Worm (Caenorhabditis elegans) whole organism, L4 larva: ENCODE results near the gene dhc-4.
A peak's percentile ranks its signal among the peaks of the same experiment; 100 is the strongest.
"Not testable (repeated sequence)": the region's sequence is repeated elsewhere in the genome, so short reads cannot be mapped to it uniquely, and the experiment has no call there.

Source experiments
- D1046.2 ChIP-seq: fragments of 200-800 bp; sonication (Bioruptor generic); IDR thresholded peaks from 2 replicates; pipeline ENCODE4 v1.3.6; 2022; ENCODE audit warnings: missing genetic modification characterization, missing compliant biosample characterization
- T26A8.4 ChIP-seq: fragments of 200-800 bp; sonication (Bioruptor generic); IDR thresholded peaks from 2 replicates; pipeline ENCODE4 v1.3.6; 2022; ENCODE audit warnings: missing genetic modification characterization, missing compliant biosample characterization
- aha-1 ChIP-seq: fragments of 150-350 bp; peaks from one replicate; lab custom pipeline; 2014; ENCODE audit warnings: missing biosample characterization, missing genetic modification characterization
- aly-2 ChIP-seq: sonication (generic microtip); optimal IDR thresholded peaks from 2 replicates; lab custom pipeline; 2018; ENCODE audit warnings: missing biosample characterization, missing genetic modification characterization
- attf-4 ChIP-seq: sonication (generic microtip); optimal IDR thresholded peaks from 3 replicates; lab custom pipeline; 2017; ENCODE audit warnings: missing biosample characterization, missing genetic modification characterization
- ceh-32 ChIP-seq: sonication (generic microtip); optimal IDR thresholded peaks from 2 replicates; lab custom pipeline; 2016; ENCODE audit warnings: mild to moderate bottlenecking, missing genetic modification characterization, missing compliant biosample characterization; ENCODE audit not compliant: poor library complexity
- ctbp-1 ChIP-seq: fragments of 200-800 bp; sonication (Bioruptor generic); IDR thresholded peaks from 2 replicates; pipeline ENCODE4 v1.3.6; 2022; ENCODE audit warnings: missing genetic modification reagents, missing genetic modification characterization, missing compliant biosample characterization
- daf-12 ChIP-seq: fragments of 150-350 bp; optimal IDR thresholded peaks from 2 replicates; lab custom pipeline; 2014; ENCODE audit warnings: missing biosample characterization, missing genetic modification reagents, missing genetic modification characterization
- dmd-6 ChIP-seq: fragments of 200-800 bp; sonication (Bioruptor generic); IDR thresholded peaks from 2 replicates; pipeline ENCODE4 v1.3.6; 2022; ENCODE audit warnings: missing genetic modification reagents, missing genetic modification characterization, missing compliant biosample characterization
- dmd-8 ChIP-seq: fragments of 200-800 bp; sonication (Bioruptor generic); IDR thresholded peaks from 2 replicates; pipeline ENCODE4 v1.3.6; 2022; ENCODE audit warnings: missing genetic modification characterization, missing compliant biosample characterization
- egl-27 ChIP-seq: sonication (generic microtip); optimal IDR thresholded peaks from 3 replicates; lab custom pipeline; 2017; ENCODE audit warnings: missing biosample characterization, missing genetic modification reagents, missing genetic modification characterization
- egl-43 ChIP-seq: fragments of 200-800 bp; sonication (Bioruptor generic); IDR thresholded peaks from 2 replicates; pipeline ENCODE4 v1.3.6; 2022; ENCODE audit warnings: missing genetic modification reagents, missing genetic modification characterization, missing compliant biosample characterization
- gei-8 ChIP-seq: fragments of 200-800 bp; sonication (Bioruptor generic); optimal IDR thresholded peaks from 2 replicates; lab custom pipeline; 2018; ENCODE audit warnings: mild to moderate bottlenecking, missing genetic modification characterization, missing compliant biosample characterization
- hmg-1.1 ChIP-seq: fragments of 200-800 bp; sonication (Bioruptor generic); IDR thresholded peaks from 2 replicates; pipeline ENCODE4 v1.3.6; 2022; ENCODE audit warnings: missing genetic modification reagents, missing genetic modification characterization, missing compliant biosample characterization
- lim-7 ChIP-seq: fragments of 200-800 bp; sonication (Bioruptor generic); IDR thresholded peaks from 2 replicates; pipeline ENCODE4 v1.3.6; 2022; ENCODE audit warnings: missing genetic modification characterization, missing compliant biosample characterization
- lin-38 ChIP-seq: fragments of 200-800 bp; sonication (Bioruptor generic); IDR thresholded peaks from 2 replicates; pipeline ENCODE4 v1.3.6; 2022; ENCODE audit warnings: missing genetic modification reagents, missing genetic modification characterization, missing compliant biosample characterization
- lir-3 ChIP-seq: sonication (generic microtip); optimal IDR thresholded peaks from 2 replicates; lab custom pipeline; 2016; ENCODE audit warnings: mild to moderate bottlenecking, missing genetic modification characterization, missing compliant biosample characterization
- madf-5 ChIP-seq, 2 experiments: fragments of 200-800 bp; sonication (Bioruptor generic); IDR thresholded peaks; 2 replicates each; pipeline ENCODE4 v1.3.6; 2022; ENCODE audit warnings: missing compliant biosample characterization in 2 of 2, missing genetic modification characterization in 2 of 2
- madf-9 ChIP-seq: fragments of 200-800 bp; sonication (Bioruptor generic); conservative IDR thresholded peaks from 2 replicates; pipeline ENCODE4 v1.3.6; 2022; ENCODE audit warnings: missing genetic modification reagents, missing genetic modification characterization, missing compliant biosample characterization
- mxl-2 ChIP-seq: fragments of 200-800 bp; sonication (Bioruptor generic); conservative IDR thresholded peaks from 2 replicates; pipeline ENCODE4 v1.3.6; 2022; ENCODE audit warnings: missing genetic modification reagents, missing genetic modification characterization, missing compliant biosample characterization
- mxl-3 ChIP-seq: fragments of 200-800 bp; sonication (Bioruptor generic); optimal IDR thresholded peaks from 2 replicates; lab custom pipeline; 2018; ENCODE audit warnings: mild to moderate bottlenecking, missing genetic modification characterization, missing compliant biosample characterization
- nhr-42 ChIP-seq: fragments of 200-800 bp; sonication (Bioruptor generic); IDR thresholded peaks from 2 replicates; pipeline ENCODE4 v1.3.6; 2022; ENCODE audit warnings: missing genetic modification characterization, missing compliant biosample characterization
- nhr-48 ChIP-seq: sonication (generic microtip); optimal IDR thresholded peaks from 2 replicates; lab custom pipeline; 2016; ENCODE audit warnings: mild to moderate bottlenecking, missing genetic modification characterization, missing compliant biosample characterization
- nhr-6 ChIP-seq: fragments of 150-350 bp; optimal IDR thresholded peaks from 2 replicates; lab custom pipeline; 2014; ENCODE audit warnings: missing biosample characterization, missing genetic modification characterization
- pha-4 ChIP-seq, 2 experiments: fragments of 150-350 bp in 1 of 2; fragments of 200-800 bp in 1 of 2; sonication (Bioruptor generic) in 1 of 2; IDR thresholded peaks in 1 of 2; optimal IDR thresholded peaks in 1 of 2; 2 replicates each; pipeline versions ENCODE4 v1.3.6 to Lab custom; 2014 to 2022; ENCODE audit warnings: missing genetic modification characterization in 2 of 2, missing genetic modification reagents in 2 of 2, missing biosample characterization in 1 of 2, missing compliant biosample characterization in 1 of 2
- pqm-1 ChIP-seq: sonication (generic microtip); optimal IDR thresholded peaks from 2 replicates; lab custom pipeline; 2017; ENCODE audit warnings: missing biosample characterization, missing genetic modification characterization
- saeg-2 ChIP-seq: fragments of 200-800 bp; sonication (Bioruptor generic); IDR thresholded peaks from 2 replicates; pipeline ENCODE4 v1.3.6; 2022; ENCODE audit warnings: missing genetic modification reagents, missing genetic modification characterization, missing compliant biosample characterization
- set-16 ChIP-seq: fragments of 200-800 bp; sonication (Bioruptor generic); IDR thresholded peaks from 2 replicates; pipeline ENCODE4 v1.3.6; 2022; ENCODE audit warnings: missing genetic modification reagents, missing genetic modification characterization, missing compliant biosample characterization
- skn-1 ChIP-seq: fragments of 150-350 bp; optimal IDR thresholded peaks from 2 replicates; lab custom pipeline; 2014; ENCODE audit warnings: missing biosample characterization, missing genetic modification characterization
- tra-1 ChIP-seq: fragments of 200-800 bp; sonication (Bioruptor generic); IDR thresholded peaks from 2 replicates; pipeline ENCODE4 v1.3.6; 2022; ENCODE audit warnings: missing genetic modification reagents, missing genetic modification characterization, missing compliant biosample characterization
- unc-62 ChIP-seq, 3 experiments: fragments of 150-350 bp in 1 of 3; sonication (generic microtip); optimal IDR thresholded peaks in 2 of 3; peaks in 1 of 3; 1 replicate in 1 of 3; 2 replicates in 2 of 3; lab custom pipeline; 2014 to 2017; ENCODE audit warnings: missing biosample characterization in 3 of 3, missing genetic modification characterization in 3 of 3, missing genetic modification reagents in 3 of 3, missing genotype in 1 of 3
- zfp-2 ChIP-seq: sonication (generic microtip); optimal IDR thresholded peaks from 2 replicates; lab custom pipeline; 2016; ENCODE audit warnings: mild to moderate bottlenecking, missing genetic modification characterization, missing compliant biosample characterization

Gene dhc-4

DNA sequence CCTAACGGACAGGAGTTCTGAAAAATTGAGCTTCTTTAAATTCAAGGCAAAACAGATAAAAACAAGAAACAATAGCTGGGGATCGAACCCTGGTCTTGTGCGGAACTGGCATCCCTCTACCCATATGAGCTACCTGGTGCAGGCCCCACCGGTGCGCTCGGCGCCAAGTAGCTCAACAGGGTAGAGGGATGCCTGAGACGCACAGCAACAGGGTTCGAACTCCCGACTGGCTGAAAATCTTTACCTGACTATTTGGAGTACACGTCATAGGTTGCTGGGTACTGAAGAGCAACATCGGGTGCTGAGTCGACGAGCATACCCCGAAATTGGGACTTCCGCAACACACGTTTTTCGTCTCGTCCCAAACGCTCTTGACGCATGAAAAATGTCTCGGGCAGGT lies 6.8 kb upstream of the dhc-4 start:
- TF ChIP-seq ceh-32 (tag; lab: Kevin White, UChicago) (no peak), saeg-2 (0 out of 2 replicates have a peak, but pooled peaks have one; percentile 44), set-16 (peak; percentile 40; the same call in 1 of the 2 replicates)

DNA sequence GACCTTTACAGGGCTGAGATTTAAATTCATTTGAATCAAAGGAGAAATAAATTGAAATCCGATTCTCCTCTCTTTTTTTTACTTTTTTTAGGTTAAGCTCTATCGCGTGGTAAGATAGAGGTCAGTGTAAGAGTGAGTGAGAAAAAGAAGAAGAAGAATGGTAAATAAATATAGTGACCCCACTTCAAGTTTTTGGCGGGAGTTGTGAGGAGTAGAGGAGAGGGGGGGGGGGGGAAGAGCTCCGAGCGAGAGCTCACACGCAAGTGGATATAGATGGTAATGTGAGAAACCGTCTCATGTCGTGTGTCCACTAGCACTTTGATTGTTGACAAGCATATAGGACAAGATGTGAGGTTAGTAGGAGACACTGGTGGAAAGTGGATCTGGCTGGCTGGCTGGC lies 2.7 kb upstream of the dhc-4 start, which contains the start of gene W05B2.2:
W05B2.2 (minus strand) TSS at position 101 of the 400 bp plus-strand sequence.
- TF ChIP-seq skn-1 (tag; lab: Kevin White, UChicago) (no peak), hmg-1.1 (no peak), dmd-6 (GFP tag; lab: Robert Waterston, UW) (no peak), aha-1 (no peak), madf-9 (GFP tag; lab: Robert Waterston, UW) (no peak), lir-3 (tag; lab: Kevin White, UChicago) (no peak), saeg-2 (no peak), nhr-48 (no peak), pha-4 (GFP tag; IDR thresholded peaks at IDR 0.05; lab: Robert Waterston, UW) (no peak), pha-4 (tag; optimal IDR thresholded peaks at IDR 0.05; lab: Kevin White, UChicago) (no peak), daf-12 (tag; lab: Kevin White, UChicago) (no peak), egl-27 (tag; lab: Kevin White, UChicago) (no peak), nhr-6 (tag; lab: Kevin White, UChicago) (no peak), aly-2 (tag; lab: Kevin White, UChicago) (no peak), nhr-42 (GFP tag; lab: Robert Waterston, UW) (no peak), mxl-3 (no peak), zfp-2 (tag; lab: Kevin White, UChicago) (no peak), ctbp-1 (GFP tag; lab: Robert Waterston, UW) (no peak)

DNA sequence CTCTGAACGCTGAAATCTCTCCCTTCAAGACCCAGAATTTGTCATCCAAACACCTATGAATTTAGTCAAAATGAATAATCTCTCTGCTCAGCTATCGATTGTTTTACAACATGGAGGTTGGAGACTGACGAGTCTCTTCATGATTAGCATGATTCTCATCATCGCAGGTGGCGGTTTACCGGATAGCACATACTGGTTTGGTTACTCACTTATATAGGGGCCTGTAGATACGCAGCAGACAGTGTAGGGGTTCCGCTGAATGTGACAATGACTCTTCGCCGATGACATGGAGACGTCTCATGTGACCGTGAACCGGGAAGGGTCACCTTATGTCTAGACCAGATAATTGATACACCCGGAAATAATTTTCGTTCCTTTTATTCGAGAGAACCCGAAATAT lies 6.8 kb downstream of the dhc-4 start:
- TF ChIP-seq pqm-1 (tag; lab: Kevin White, UChicago), result no peak
- TF ChIP-seq nhr-42 (GFP tag; lab: Robert Waterston, UW), result no peak

DNA sequence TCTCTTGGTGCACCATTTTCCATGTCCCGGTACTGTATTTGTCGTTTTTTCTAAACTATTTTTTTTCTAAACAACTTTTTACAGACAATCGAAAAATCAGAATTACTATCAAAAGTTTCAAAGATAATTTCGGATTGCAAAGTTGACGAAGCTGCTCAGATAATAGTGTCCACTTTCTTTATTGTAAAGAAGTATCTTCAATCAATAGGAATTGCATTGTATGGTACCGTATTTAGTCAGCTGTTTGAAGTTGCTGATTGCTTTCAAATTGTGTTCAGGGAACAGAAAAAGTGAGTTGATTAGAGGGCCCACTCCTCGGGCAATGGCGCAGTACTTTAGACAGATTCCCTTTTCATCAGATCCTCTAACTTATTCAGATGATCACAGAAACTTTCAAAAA lies 11.8 kb downstream of the dhc-4 start:
- TF ChIP-seq unc-62 (GFP tag; optimal IDR thresholded peaks at IDR 0.05 in 1 of 2; lab: Kevin White, UChicago) (peak in 1 of 2 experiments; percentile 96), unc-62 (tag; optimal IDR thresholded peaks at IDR 0.05; lab: Kevin White, UChicago) (no peak), T26A8.4 (GFP tag; lab: Robert Waterston, UW) (peak; percentile 10; the same call in 1 of the 2 replicates), attf-4 (tag; lab: Kevin White, UChicago) (no peak)

DNA sequence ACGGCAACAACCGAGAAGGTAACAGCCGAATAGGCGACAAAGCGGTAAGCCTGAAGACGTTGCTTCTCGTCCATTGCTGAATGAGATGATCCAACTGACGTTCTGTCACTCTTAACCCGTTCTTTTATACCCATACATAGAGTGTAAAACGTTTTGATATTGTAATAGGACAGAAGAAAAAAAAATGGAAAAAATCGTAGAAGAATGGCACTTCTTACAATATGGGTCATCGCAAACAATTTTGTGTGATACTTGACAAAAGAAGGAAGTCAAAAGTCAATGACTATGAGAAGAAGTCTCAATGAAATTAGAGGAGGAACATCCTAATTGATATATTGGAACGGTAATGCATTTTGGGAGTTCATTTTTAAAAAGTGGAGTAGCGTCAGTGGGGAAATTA lies 13.4 kb downstream of the dhc-4 start, which contains the start of gene col-92:
col-92 (minus strand) TSS at position 101 of the 400 bp plus-strand sequence.
- TF ChIP-seq gei-8 (GFP tag; lab: Kevin White, UChicago) (no peak), aha-1 (peak; percentile 15)

DNA sequence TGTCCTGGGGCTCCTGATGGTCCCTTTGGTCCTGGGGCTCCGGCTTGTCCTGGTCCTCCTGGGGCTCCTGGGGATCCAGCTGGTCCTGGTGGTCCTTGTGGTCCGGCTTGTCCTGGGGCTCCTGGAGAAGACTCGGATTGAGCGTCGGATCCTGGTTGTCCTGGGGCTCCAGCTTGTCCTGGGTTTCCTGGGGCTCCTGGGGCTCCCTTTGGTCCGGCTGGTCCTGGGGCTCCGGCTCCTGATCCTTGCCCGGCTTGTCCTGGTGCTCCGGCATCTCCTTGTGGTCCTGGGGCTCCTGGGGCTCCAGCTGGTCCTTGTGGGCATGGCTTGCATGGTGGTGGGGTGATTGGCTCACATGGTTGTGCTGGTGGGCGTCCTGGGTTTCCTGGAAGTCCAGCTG lies 15.0 kb downstream of the dhc-4 start:
- TF ChIP-seq lim-7 (peak; percentile 45; the same call in 1 of the 2 replicates), pha-4 (GFP tag; IDR thresholded peaks at IDR 0.05; lab: Robert Waterston, UW) (peak; percentile 45; the same call in 1 of the 2 replicates), lin-38 (GFP tag; lab: Robert Waterston, UW) (peak; percentile 18; the same call in 1 of the 2 replicates), ctbp-1 (GFP tag; lab: Robert Waterston, UW) (peak; percentile 38; the same call in 1 of the 2 replicates), egl-43 (GFP tag; lab: Robert Waterston, UW) (0 out of 2 replicates have a peak, but pooled peaks have one; percentile 24), mxl-2 (GFP tag; lab: Robert Waterston, UW) (0 out of 2 replicates have a peak, but pooled peaks have one; percentile 42), D1046.2 (0 out of 2 replicates have a peak, but pooled peaks have one; percentile 50), madf-9 (GFP tag; lab: Robert Waterston, UW) (0 out of 2 replicates have a peak, but pooled peaks have one; percentile 39), tra-1 (peak; percentile 59; the same call in 1 of the 2 replicates), set-16 (peak; percentile 99), madf-5 (GFP tag; IDR thresholded peaks at IDR 0.05; lab: Robert Waterston, UW) (peak in 1 of 2 experiments; percentile 96; a peak in 2 of 4 replicates), T26A8.4 (GFP tag; lab: Robert Waterston, UW) (0 out of 2 replicates have a peak, but pooled peaks have one; percentile 33), dmd-8 (GFP tag; lab: Robert Waterston, UW) (0 out of 2 replicates have a peak, but pooled peaks have one; percentile 55)
- not testable (repeated sequence) for TF ChIP-seq pha-4 (tag; optimal IDR thresholded peaks at IDR 0.05; lab: Kevin White, UChicago)
